Worm (Caenorhabditis elegans) whole organism, L1 larva: ENCODE data around the gene F09E10.7.

Experiments used
- F16B12.6 ChIP-seq: fragments of 150-350 bp; optimal IDR thresholded peaks from 2 replicates; lab custom pipeline; 2014; ENCODE audit warnings: missing biosample characterization, missing genetic modification characterization
- ceh-82 ChIP-seq, 3 experiments: fragments of 150-350 bp in 1 of 3; sonication (generic microtip) in 2 of 3; optimal IDR thresholded peaks; 2 replicates each; lab custom pipeline; 2014 to 2017; ENCODE audit warnings: missing biosample characterization in 3 of 3, missing genetic modification characterization in 3 of 3
- egl-13 ChIP-seq: sonication (generic microtip); optimal IDR thresholded peaks from 2 replicates; lab custom pipeline; 2016; ENCODE audit warnings: missing genotype, missing genetic modification reagents, missing genetic modification characterization, missing compliant biosample characterization
- jun-1 ChIP-seq: fragments of 150-350 bp; optimal IDR thresholded peaks from 2 replicates; lab custom pipeline; 2014; ENCODE audit warnings: missing biosample characterization, missing genetic modification reagents, missing genetic modification characterization
- lin-14 ChIP-seq: fragments of 200-800 bp; sonication (Bioruptor generic); optimal IDR thresholded peaks from 2 replicates; lab custom pipeline; 2018; ENCODE audit warnings: mild to moderate bottlenecking, missing genetic modification characterization, moderate library complexity, missing compliant biosample characterization
- nhr-76 ChIP-seq: sonication (generic microtip); optimal IDR thresholded peaks from 2 replicates; lab custom pipeline; 2017; ENCODE audit warnings: missing biosample characterization, missing genetic modification characterization
- nhr-90 ChIP-seq: sonication (generic microtip); optimal IDR thresholded peaks from 2 replicates; lab custom pipeline; 2016; ENCODE audit warnings: mild to moderate bottlenecking, missing genetic modification characterization, missing compliant biosample characterization; ENCODE audit not compliant: poor library complexity
- skn-1 ChIP-seq: fragments of 150-350 bp; optimal IDR thresholded peaks from 2 replicates; lab custom pipeline; 2014; ENCODE audit warnings: missing biosample characterization, missing genetic modification characterization
- sox-4 ChIP-seq: sonication (generic microtip); optimal IDR thresholded peaks from 2 replicates; lab custom pipeline; 2016; ENCODE audit warnings: missing genetic modification characterization, missing compliant biosample characterization
- ztf-11 ChIP-seq, 2 experiments: sonication (generic microtip); optimal IDR thresholded peaks; 2 replicates each; lab custom pipeline; 2016 to 2017; ENCODE audit warnings: missing genetic modification characterization in 2 of 2, missing biosample characterization in 1 of 2, missing compliant biosample characterization in 1 of 2

ce11 chrX:1450352-1450818, 51.3 kb downstream of the F09E10.7 start, which contains the start of gene W05H7.1:
- TF ChIP-seq sox-4 (tag; lab: Kevin White, UChicago) = no peak
- TF ChIP-seq nhr-76 (tag; lab: Kevin White, UChicago) = no peak
- TF ChIP-seq egl-13 = no peak
- TF ChIP-seq skn-1 (tag; lab: Kevin White, UChicago) = peak; percentile 62
- no peak for TF ChIP-seq nhr-90 (tag; lab: Kevin White, UChicago)
- no peak for TF ChIP-seq F16B12.6 (tag; lab: Kevin White, UChicago)
- peak; percentile 49 for TF ChIP-seq lin-14 (GFP tag; lab: Kevin White, UChicago)
- TF ChIP-seq ceh-82 (tag; optimal IDR thresholded peaks at IDR 0.05; lab: Kevin White, UChicago) = peak in 2 of 3 experiments; percentile 19 to 22
- no peak for TF ChIP-seq jun-1 (tag; lab: Kevin White, UChicago)
- TF ChIP-seq ztf-11 (tag; optimal IDR thresholded peaks at IDR 0.05; lab: Kevin White, UChicago) = no peak
